Fruit fly (Drosophila melanogaster) whole organism, pupa: ENCODE data around the gene CG2865.

ENCODE experiments used
- CG10348 ChIP-seq: fragments of 200-800 bp; sonication (Bioruptor generic); IDR thresholded peaks from 2 replicates; pipeline ENCODE4 v1.3.6; 2022; ENCODE audit warnings: missing biosample characterization, missing genetic modification characterization
- CG12605 ChIP-seq: fragments of 200-800 bp; sonication (Bioruptor generic); IDR thresholded peaks from 2 replicates; pipeline ENCODE4 v1.3.6; 2022; ENCODE audit warnings: missing biosample characterization, missing genetic modification characterization
- CG13204 ChIP-seq: fragments of 200-800 bp; sonication (Bioruptor generic); optimal IDR thresholded peaks from 2 replicates; lab custom pipeline; 2018; ENCODE audit warnings: missing biosample characterization, mild to moderate bottlenecking, missing genetic modification characterization, moderate library complexity
- CG14655 ChIP-seq: fragments of 200-800 bp; sonication (Bioruptor generic); optimal IDR thresholded peaks from 3 replicates; lab custom pipeline; 2017; ENCODE audit warnings: mild to moderate bottlenecking, missing biosample characterization, missing genetic modification reagents, missing genetic modification characterization
- CG15710 ChIP-seq: fragments of 200-800 bp; sonication (Bioruptor generic); optimal IDR thresholded peaks from 2 replicates; lab custom pipeline; 2018; ENCODE audit warnings: missing biosample characterization, mild to moderate bottlenecking, missing genetic modification characterization, moderate library complexity
- CG17806 ChIP-seq: fragments of 200-800 bp; sonication (Bioruptor generic); optimal IDR thresholded peaks from 2 replicates; lab custom pipeline; 2018; ENCODE audit warnings: missing biosample characterization, mild to moderate bottlenecking, missing genetic modification characterization, moderate library complexity
- CG32121 ChIP-seq: fragments of 200-800 bp; sonication (Bioruptor generic); IDR thresholded peaks from 2 replicates; pipeline ENCODE4 v1.3.6; 2022; ENCODE audit warnings: missing biosample characterization, missing genetic modification characterization
- CG34367 ChIP-seq: fragments of 200-800 bp; sonication (Bioruptor generic); optimal IDR thresholded peaks from 2 replicates; lab custom pipeline; 2018; ENCODE audit warnings: missing biosample characterization, mild to moderate bottlenecking, missing genetic modification characterization
- CG4496 ChIP-seq: fragments of 200-800 bp; sonication (Bioruptor generic); IDR thresholded peaks from 3 replicates; pipeline ENCODE4 v1.3.6; 2022; ENCODE audit warnings: missing biosample characterization, missing genetic modification characterization
- CG8159 ChIP-seq: fragments of 200-800 bp; sonication (Bioruptor generic); optimal IDR thresholded peaks from 3 replicates; lab custom pipeline; 2018; ENCODE audit warnings: missing biosample characterization, mild to moderate bottlenecking, missing genetic modification characterization, moderate library complexity
- CG8301 ChIP-seq: fragments of 200-800 bp; sonication (Bioruptor generic); optimal IDR thresholded peaks from 2 replicates; lab custom pipeline; 2018; ENCODE audit warnings: missing biosample characterization, mild to moderate bottlenecking, missing genetic modification characterization
- CG9948 ChIP-seq: fragments of 200-800 bp; sonication (Bioruptor generic); optimal IDR thresholded peaks from 2 replicates; lab custom pipeline; 2018; ENCODE audit warnings: missing biosample characterization, mild to moderate bottlenecking, missing genetic modification characterization, moderate library complexity
- D1 ChIP-seq: fragments of 200-800 bp; sonication (Bioruptor generic); optimal IDR thresholded peaks from 2 replicates; lab custom pipeline; 2018; ENCODE audit warnings: missing biosample characterization, mild to moderate bottlenecking, missing genetic modification characterization, moderate library complexity
- EcR ChIP-seq: fragments of 200-800 bp; sonication (Bioruptor generic); optimal IDR thresholded peaks from 3 replicates; lab custom pipeline; 2019; ENCODE audit warnings: missing biosample characterization, missing genetic modification characterization, mild to moderate bottlenecking, moderate library complexity, missing genetic modification reagents
- Ets98B ChIP-seq: fragments of 200-800 bp; sonication (Bioruptor generic); IDR thresholded peaks from 2 replicates; pipeline ENCODE4 v1.3.6; 2022; ENCODE audit warnings: missing biosample characterization, missing genetic modification characterization
- Pif1A ChIP-seq: fragments of 200-800 bp; sonication (Bioruptor generic); optimal IDR thresholded peaks from 3 replicates; lab custom pipeline; 2016; ENCODE audit warnings: missing biosample characterization, missing genetic modification characterization
- Pif1B ChIP-seq: fragments of 200-800 bp; sonication (Bioruptor generic); optimal IDR thresholded peaks from 3 replicates; lab custom pipeline; 2016; ENCODE audit warnings: missing biosample characterization, missing genetic modification characterization
- Snoo ChIP-seq: fragments of 200-800 bp; sonication (Bioruptor generic); optimal IDR thresholded peaks from 3 replicates; lab custom pipeline; 2017; ENCODE audit warnings: missing biosample characterization, mild to moderate bottlenecking, missing genetic modification characterization, inconsistent platforms
- fd96Ca ChIP-seq: fragments of 200-800 bp; sonication (Bioruptor generic); IDR thresholded peaks from 3 replicates; pipeline ENCODE4 v1.3.6; 2022; ENCODE audit warnings: missing biosample characterization, missing genetic modification characterization
- gl ChIP-seq: fragments of 200-800 bp; sonication (Bioruptor generic); optimal IDR thresholded peaks from 2 replicates; lab custom pipeline; 2018; ENCODE audit warnings: missing biosample characterization, mild to moderate bottlenecking, missing genetic modification characterization
- rn ChIP-seq: fragments of 200-800 bp; sonication (Bioruptor generic); IDR thresholded peaks from 2 replicates; pipeline ENCODE4 v1.3.6; 2022; ENCODE audit warnings: missing biosample characterization, missing genetic modification characterization

The CG2865 gene

DNA sequence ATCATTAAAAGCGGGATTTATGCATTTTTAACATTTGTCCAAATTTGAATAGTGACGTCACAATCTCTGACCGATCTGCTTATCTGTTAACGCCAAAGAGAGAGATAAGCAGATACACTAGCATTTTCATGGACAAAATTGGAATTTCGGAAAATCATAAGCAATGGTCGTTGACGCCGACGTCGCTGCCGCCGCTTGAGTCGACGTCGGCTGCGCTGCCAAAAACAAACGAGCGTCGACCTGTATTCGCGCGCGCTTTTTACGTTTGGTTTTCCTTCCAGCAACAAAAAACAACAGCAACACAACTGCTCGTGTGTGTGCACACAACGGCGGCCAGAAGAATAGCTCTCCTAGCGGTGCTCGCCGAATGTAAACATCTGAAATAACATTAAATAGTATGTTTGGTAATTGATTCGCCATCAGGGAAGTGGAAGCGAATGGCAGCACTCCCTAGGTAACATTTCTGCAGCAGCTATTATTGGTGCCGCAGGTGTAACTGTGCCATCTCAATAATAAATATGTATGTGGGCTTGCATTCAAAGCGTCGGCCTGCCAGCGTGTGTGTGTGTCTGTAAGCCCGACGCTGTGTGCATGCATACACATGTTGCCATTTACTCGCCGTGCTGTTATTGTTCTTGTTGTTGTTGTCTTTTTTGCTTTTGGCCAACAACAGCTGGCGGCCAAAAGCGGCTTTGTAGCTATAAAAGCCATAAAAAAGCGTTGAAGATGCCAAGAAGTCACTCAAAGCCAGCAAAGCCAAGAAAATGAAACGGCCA lies 7.3 kb upstream of the CG2865 start:
- peak; percentile 99 for TF ChIP-seq CG14655 (GFP tag; lab: Kevin White, UChicago)
- TF ChIP-seq CG34367 (tag; lab: Kevin White, UChicago): peak; percentile 99
- peak; percentile 99 for TF ChIP-seq CG12605 (GFP tag; lab: Robert Waterston, UW)
- peak; percentile 99 for TF ChIP-seq Ets98B (GFP tag; lab: Robert Waterston, UW)
- peak; percentile 99 for TF ChIP-seq Pif1A
- peak; percentile 98 for TF ChIP-seq gl
- TF ChIP-seq Pif1B (GFP tag; lab: Kevin White, UChicago): peak; percentile 99
- TF ChIP-seq CG32121 (GFP tag; lab: Robert Waterston, UW): peak; percentile 99
- TF ChIP-seq CG4496: peak; percentile 100
- TF ChIP-seq EcR (GFP tag; lab: Kevin White, UChicago): peak; percentile 75
- TF ChIP-seq CG8301: peak; percentile 99
- peak; percentile 97 for TF ChIP-seq D1 (tag; lab: Kevin White, UChicago)
- TF ChIP-seq CG17806 (tag; lab: Kevin White, UChicago): peak; percentile 99
- peak; percentile 98 for TF ChIP-seq rn (GFP tag; lab: Robert Waterston, UW)
- peak; percentile 100 for TF ChIP-seq fd96Ca (GFP tag; lab: Robert Waterston, UW)
- peak; percentile 97 for TF ChIP-seq CG13204
- peak; percentile 99 for TF ChIP-seq CG9948 (tag; lab: Kevin White, UChicago)
- peak; percentile 99 for TF ChIP-seq Snoo
- TF ChIP-seq CG8159 (tag; lab: Kevin White, UChicago): peak; percentile 98
- peak; percentile 98 for TF ChIP-seq CG10348
- peak; percentile 99 for TF ChIP-seq CG15710 (tag; lab: Kevin White, UChicago)

DNA sequence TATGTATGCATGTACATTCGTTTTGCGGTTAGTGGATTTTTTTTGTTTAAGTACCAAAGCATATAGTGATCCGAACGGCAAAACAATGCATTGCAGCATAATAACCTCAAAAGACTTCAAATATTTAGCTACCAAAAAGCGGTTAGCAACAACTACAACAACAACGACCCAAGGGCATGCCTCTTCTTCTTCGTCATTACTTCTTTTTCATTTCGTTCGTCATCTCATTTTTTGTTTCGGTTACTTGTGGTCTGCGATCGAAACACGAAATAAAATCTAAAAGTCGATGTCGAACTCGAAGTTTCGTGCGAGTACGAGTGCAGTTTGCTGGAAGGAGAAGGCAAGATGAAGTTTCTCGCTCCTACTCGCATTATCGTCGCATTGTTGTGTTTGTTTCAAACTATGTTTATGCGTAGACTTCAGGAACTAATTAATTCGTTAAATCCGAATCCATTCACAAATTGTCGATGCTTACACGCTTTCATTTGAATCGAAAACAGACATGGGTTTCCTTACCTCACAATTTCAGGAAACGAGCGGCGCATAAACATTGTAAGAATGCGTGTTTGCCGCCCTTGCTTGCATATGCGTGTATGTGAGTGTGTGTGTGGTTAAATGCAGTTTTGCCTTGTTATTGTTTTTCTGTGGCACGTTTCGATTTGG lies 5.6 kb upstream of the CG2865 start:
- TF ChIP-seq fd96Ca (GFP tag; lab: Robert Waterston, UW): peak; percentile 95
- TF ChIP-seq CG17806 (tag; lab: Kevin White, UChicago): peak; percentile 91
- peak; percentile 95 for TF ChIP-seq CG34367 (tag; lab: Kevin White, UChicago)
- TF ChIP-seq CG12605 (GFP tag; lab: Robert Waterston, UW): peak; percentile 94
- TF ChIP-seq CG14655 (GFP tag; lab: Kevin White, UChicago): peak; percentile 88
- peak; percentile 94 for TF ChIP-seq Ets98B (GFP tag; lab: Robert Waterston, UW)
- peak; percentile 89 for TF ChIP-seq gl
- peak; percentile 66 for TF ChIP-seq EcR (GFP tag; lab: Kevin White, UChicago)
- peak; percentile 93 for TF ChIP-seq CG15710 (tag; lab: Kevin White, UChicago)
- peak; percentile 84 for TF ChIP-seq CG13204
- peak; percentile 81 for TF ChIP-seq CG9948 (tag; lab: Kevin White, UChicago)
- TF ChIP-seq CG32121 (GFP tag; lab: Robert Waterston, UW): peak; percentile 89
- peak; percentile 97 for TF ChIP-seq Pif1B (GFP tag; lab: Kevin White, UChicago)
- TF ChIP-seq CG8301: peak; percentile 86
- TF ChIP-seq Pif1A: peak; percentile 96
- peak; percentile 97 for TF ChIP-seq CG4496
- TF ChIP-seq CG10348: no peak
- TF ChIP-seq CG8159 (tag; lab: Kevin White, UChicago): peak; percentile 90
- TF ChIP-seq Snoo: peak; percentile 89
- TF ChIP-seq D1 (tag; lab: Kevin White, UChicago): peak; percentile 79
- peak; percentile 72 for TF ChIP-seq rn (GFP tag; lab: Robert Waterston, UW)
- TF ChIP-seq, all 21 proteins: peak for 20

DNA sequence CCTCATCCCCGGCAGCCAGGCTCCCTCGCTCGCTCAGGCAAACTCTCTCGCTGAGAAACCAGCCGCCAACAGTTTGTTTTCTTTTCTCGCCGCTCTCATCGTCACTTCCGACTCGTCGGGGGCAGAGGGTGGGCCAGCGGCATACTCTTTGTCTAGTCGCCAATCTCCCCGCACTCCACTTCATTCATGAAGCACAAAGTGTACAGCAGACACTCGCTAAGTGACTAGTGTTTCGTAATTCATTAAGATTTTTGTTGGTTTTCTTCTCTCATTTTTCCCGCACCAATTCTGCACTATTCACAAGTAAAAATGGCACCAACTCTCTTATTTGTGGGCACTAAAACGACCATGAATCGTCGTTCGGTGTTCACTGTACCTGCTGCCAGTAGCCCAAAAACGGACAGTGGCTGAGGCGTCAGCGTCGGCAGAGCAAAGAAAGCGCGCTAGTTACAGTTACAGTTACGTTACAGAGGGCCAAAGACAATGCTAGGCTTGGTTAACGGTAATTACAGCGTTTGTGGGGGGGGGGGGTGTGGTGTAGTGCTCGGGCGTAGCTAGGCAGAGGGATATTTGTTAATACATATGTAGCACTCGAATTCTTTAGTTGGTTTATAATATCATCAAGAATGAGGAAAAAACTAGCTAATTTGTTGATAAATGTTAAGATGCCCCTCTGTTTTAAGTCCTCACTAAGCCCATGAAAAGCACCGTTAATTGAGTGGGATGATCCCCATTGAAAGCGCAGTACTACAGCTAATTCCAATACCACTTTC lies 4.4 kb upstream of the CG2865 start:
- TF ChIP-seq gl: peak; percentile 71
- peak; percentile 94 for TF ChIP-seq Pif1B (GFP tag; lab: Kevin White, UChicago)
- peak; percentile 42 for TF ChIP-seq D1 (tag; lab: Kevin White, UChicago)
- peak; percentile 53 for TF ChIP-seq EcR (GFP tag; lab: Kevin White, UChicago)
- peak; percentile 86 for TF ChIP-seq CG13204
- TF ChIP-seq CG14655 (GFP tag; lab: Kevin White, UChicago): peak; percentile 94
- TF ChIP-seq CG8301: peak; percentile 93
- TF ChIP-seq CG12605 (GFP tag; lab: Robert Waterston, UW): peak; percentile 94
- TF ChIP-seq Pif1A: peak; percentile 96
- TF ChIP-seq Snoo: peak; percentile 89
- TF ChIP-seq rn (GFP tag; lab: Robert Waterston, UW): peak; percentile 89
- peak; percentile 90 for TF ChIP-seq CG34367 (tag; lab: Kevin White, UChicago)
- peak; percentile 98 for TF ChIP-seq CG4496
- TF ChIP-seq CG8159 (tag; lab: Kevin White, UChicago): peak; percentile 90
- peak; percentile 93 for TF ChIP-seq CG15710 (tag; lab: Kevin White, UChicago)
- TF ChIP-seq CG10348: peak; percentile 86
- TF ChIP-seq CG9948 (tag; lab: Kevin White, UChicago): peak; percentile 89
- TF ChIP-seq fd96Ca (GFP tag; lab: Robert Waterston, UW): peak; percentile 98
- TF ChIP-seq CG32121 (GFP tag; lab: Robert Waterston, UW): peak; percentile 96
- peak; percentile 98 for TF ChIP-seq Ets98B (GFP tag; lab: Robert Waterston, UW)
- TF ChIP-seq CG17806 (tag; lab: Kevin White, UChicago): peak; percentile 88
- TF ChIP-seq, all 21 proteins: peak for 21
